Fruit fly (Drosophila melanogaster): ENCODE data around the gene Mpi.
A peak's percentile ranks its signal among the peaks of the same experiment; 100 is the strongest.

Mpi gene

dm6 chr3R:9767620-9768592 lies 8.5 kb downstream of the Mpi start, which contains the start of gene Naa80 (continued):
- TF ChIP-seq CG6175 (GFP tag; IDR thresholded peaks at IDR 0.05), result peak; percentile 70; the same call in 2 of the 3 replicates
- TF ChIP-seq Bgb (GFP tag; IDR thresholded peaks at IDR 0.05; ENCODE audit: partially characterized antibody), result peak; percentile 66
- TF ChIP-seq grau (tag; optimal IDR thresholded peaks at IDR 0.05), result peak; percentile 53
- peak; percentile 70 for TF ChIP-seq Rx (GFP tag; IDR thresholded peaks at IDR 0.05)
- peak; percentile 35 for TF ChIP-seq CG6765 (GFP tag; optimal IDR thresholded peaks at IDR 0.05)
- TF ChIP-seq ftz-f1 (GFP tag; optimal IDR thresholded peaks at IDR 0.05), result peak; percentile 88
- no peak for TF ChIP-seq Hand (GFP tag; optimal IDR thresholded peaks at IDR 0.05)
- peak; percentile 58 for TF ChIP-seq HLH3B (GFP tag; IDR thresholded peaks at IDR 0.05)
- no peak; the same call in 1 of the 2 replicates for TF ChIP-seq CG14667 (GFP tag; IDR thresholded peaks at IDR 0.05)
- TF ChIP-seq CG11560 (tag; IDR thresholded peaks at IDR 0.05), result no peak
- no peak for TF ChIP-seq ap (GFP tag; IDR thresholded peaks at IDR 0.05)
- TF ChIP-seq pros (GFP tag; optimal IDR thresholded peaks at IDR 0.05), result no peak
- peak; percentile 58 for TF ChIP-seq tup (GFP tag; optimal IDR thresholded peaks at IDR 0.05)
- peak in 1 of 2 experiments; percentile 41 for TF ChIP-seq insv (GFP tag; optimal IDR thresholded peaks at IDR 0.05)
- TF ChIP-seq pfk (GFP tag; optimal IDR thresholded peaks at IDR 0.05), result no peak
- TF ChIP-seq tap (tag; optimal IDR thresholded peaks at IDR 0.05), result no peak
- no peak for TF ChIP-seq sqz (GFP tag; optimal IDR thresholded peaks at IDR 0.05)
- TF ChIP-seq exex (tag; optimal IDR thresholded peaks at IDR 0.05), result peak; percentile 49
- peak; percentile 83 for TF ChIP-seq Dip3 (GFP tag; optimal IDR thresholded peaks at IDR 0.05)
- TF ChIP-seq Max (GFP tag; optimal IDR thresholded peaks at IDR 0.05), result peak; percentile 57
- peak; percentile 54 to 73 for TF ChIP-seq Pdp1 (GFP tag; optimal IDR thresholded peaks at IDR 0.05)
- TF ChIP-seq bcd (GFP tag; optimal IDR thresholded peaks at IDR 0.05), result peak; percentile 58
- TF ChIP-seq croc (GFP tag; conservative IDR thresholded peaks at IDR 0.05), result no peak
- no peak for TF ChIP-seq pan (optimal IDR thresholded peaks at IDR 0.05)
- peak in 1 of 2 experiments; percentile 54 for TF ChIP-seq pan (GFP tag; optimal IDR thresholded peaks at IDR 0.05 in 1 of 2, IDR thresholded peaks at IDR 0.05 in 1 of 2)
- no peak for TF ChIP-seq CG7372 (GFP tag; IDR thresholded peaks at IDR 0.05)
- TF ChIP-seq dmrt99B (tag; optimal IDR thresholded peaks at IDR 0.05), result no peak
- TF ChIP-seq vfl (GFP tag; optimal IDR thresholded peaks at IDR 0.05), result peak; percentile 77
- TF ChIP-seq ash1 (GFP tag; optimal IDR thresholded peaks at IDR 0.05), result peak; percentile 25
- peak; percentile 52; the same call in 1 of the 3 replicates for TF ChIP-seq knrl (GFP tag; IDR thresholded peaks at IDR 0.05; ENCODE audit: partially characterized antibody)
- peak; percentile 21 for TF ChIP-seq CG5245 (GFP tag; optimal IDR thresholded peaks at IDR 0.05)
- no peak for TF ChIP-seq hth (optimal IDR thresholded peaks at IDR 0.05)
- peak; percentile 20 for TF ChIP-seq CG10431 (GFP tag; optimal IDR thresholded peaks at IDR 0.05)
- TF ChIP-seq Lhr (GFP tag; optimal IDR thresholded peaks at IDR 0.05), result peak; percentile 16
- peak; percentile 56 for TF ChIP-seq BEAF-32 (GFP tag; optimal IDR thresholded peaks at IDR 0.05)
- peak; percentile 98 for TF ChIP-seq CG4617 (GFP tag; optimal IDR thresholded peaks at IDR 0.05; ENCODE audit: borderline replicate concordance)
- TF ChIP-seq CG34376 (GFP tag; optimal IDR thresholded peaks at IDR 0.05), result peak; percentile 50
- no peak for TF ChIP-seq Sox102F (GFP tag; optimal IDR thresholded peaks at IDR 0.05)
- TF ChIP-seq Poxn (GFP tag; IDR thresholded peaks at IDR 0.05), result no peak
- peak; percentile 33 for TF ChIP-seq CG17802 (tag; optimal IDR thresholded peaks at IDR 0.05)
- peak; percentile 46 for TF ChIP-seq ttk (GFP tag; IDR thresholded peaks at IDR 0.05)
- no peak; the same call in 2 of the 3 replicates for TF ChIP-seq CG14050 (GFP tag; IDR thresholded peaks at IDR 0.05)
- TF ChIP-seq klu (GFP tag; IDR thresholded peaks at IDR 0.05), result no peak
- no peak for TF ChIP-seq CG15479 (GFP tag; optimal IDR thresholded peaks at IDR 0.05)
- TF ChIP-seq hb (GFP tag; IDR thresholded peaks at IDR 0.05; ENCODE audit: partially characterized antibody), result no peak; the same call in 2 of the 3 replicates
- peak; percentile 71 for TF ChIP-seq kay (GFP tag; optimal IDR thresholded peaks at IDR 0.05)
- no peak for TF ChIP-seq CrebB (tag; optimal IDR thresholded peaks at IDR 0.05)
- no peak for TF ChIP-seq CG3407 (GFP tag; optimal IDR thresholded peaks at IDR 0.05)

Data from whole organism, embryonic.